Worm (Caenorhabditis elegans): ENCODE results near the gene F56D2.5.

The F56D2.5 gene

ce11 chrIII:5552072-5552667 lies 29.0 kb downstream of the F56D2.5 start, which contains the start of gene F09F7.6:
Gene F09F7.6 (minus strand): TSS chrIII:5552135.
- no peak for TF ChIP-seq dve-1 (tag; optimal IDR thresholded peaks at IDR 0.05)
- peak; percentile 7 for TF ChIP-seq unc-55 (GFP tag; optimal IDR thresholded peaks at IDR 0.05)
- no peak for TF ChIP-seq unc-42 (tag; optimal IDR thresholded peaks at IDR 0.05)
- TF ChIP-seq ceh-18 (tag; optimal IDR thresholded peaks at IDR 0.05) = peak; percentile 56
- TF ChIP-seq hlh-30 (tag; optimal IDR thresholded peaks at IDR 0.05; ENCODE audit: insufficient read depth) = peak; percentile 31

- no peak for TF ChIP-seq tbx-2 (tag; optimal IDR thresholded peaks at IDR 0.05)
- TF ChIP-seq dmd-4 (tag; optimal IDR thresholded peaks at IDR 0.05; ENCODE audit: borderline replicate concordance) = no peak
- TF ChIP-seq ceh-2 (tag; optimal IDR thresholded peaks at IDR 0.05) = no peak
- TF ChIP-seq ets-4 (tag; optimal IDR thresholded peaks at IDR 0.05) = no peak
- no peak for TF ChIP-seq pha-4 (tag; optimal IDR thresholded peaks at IDR 0.05)
- TF ChIP-seq lin-11 (tag; optimal IDR thresholded peaks at IDR 0.05) = no peak
- TF ChIP-seq syd-9 (tag; optimal IDR thresholded peaks at IDR 0.05) = no peak
- TF ChIP-seq elt-4 (tag; optimal IDR thresholded peaks at IDR 0.05) = no peak
- TF ChIP-seq ceh-30 (tag; optimal IDR thresholded peaks at IDR 0.05) = no peak
- TF ChIP-seq ttx-3 (tag; optimal IDR thresholded peaks at IDR 0.05) = no peak
- TF ChIP-seq pag-3 (tag; optimal IDR thresholded peaks at IDR 0.05; ENCODE audit: borderline replicate concordance) = no peak
- TF ChIP-seq dve-1 (tag; optimal IDR thresholded peaks at IDR 0.05) = no peak
- no peak for TF ChIP-seq ceh-34 (tag; optimal IDR thresholded peaks at IDR 0.05)
- no peak for TF ChIP-seq ceh-19 (GFP tag; optimal IDR thresholded peaks at IDR 0.05)
- no peak for TF ChIP-seq ceh-45 (GFP tag; IDR thresholded peaks at IDR 0.05)
Observed at ce11 chrIII:5550844-5551243, 30.4 kb downstream of the F56D2.5 start.

DNA sequence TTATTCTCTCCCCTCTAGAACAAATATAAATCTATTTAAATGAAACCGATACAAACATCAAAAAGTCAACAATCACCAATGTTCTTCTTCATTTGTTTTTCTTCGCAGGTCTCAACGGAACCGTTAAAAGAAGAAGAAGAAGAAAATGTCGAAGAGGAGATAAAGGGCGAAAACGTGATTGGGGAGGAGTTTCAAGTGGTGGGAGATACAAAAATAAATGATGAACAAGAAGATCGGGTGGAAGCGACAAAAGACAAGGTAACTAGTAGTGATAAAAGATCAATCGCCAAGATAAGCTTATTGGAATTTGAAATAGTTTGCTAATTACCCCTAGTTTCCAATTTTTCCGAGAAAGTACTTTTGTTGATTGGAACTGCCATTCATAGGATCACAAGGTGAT lies 31.0 kb downstream of the F56D2.5 start:
- TF ChIP-seq che-1 (tag; optimal IDR thresholded peaks at IDR 0.05) = no peak

DNA sequence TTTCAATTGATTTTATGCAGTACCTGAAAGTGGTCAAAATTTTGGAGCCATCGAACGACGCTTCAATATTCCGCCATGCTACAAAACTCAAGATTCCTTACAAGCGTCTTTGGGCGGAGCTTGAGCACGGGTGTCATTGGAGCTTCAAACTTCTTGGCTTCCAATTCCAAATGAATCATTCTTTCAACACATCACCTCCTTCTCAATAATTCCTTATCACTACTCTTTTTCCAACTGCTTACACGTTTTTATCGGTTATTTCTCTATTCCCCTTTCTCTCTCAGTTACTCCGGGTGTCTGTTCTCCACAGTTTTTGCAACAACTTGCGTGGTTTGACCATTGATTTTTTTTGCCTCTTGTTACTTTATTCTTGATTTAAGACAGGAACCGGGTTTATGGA lies 34.5 kb downstream of the F56D2.5 start, which contains the start of gene F09F7.5:
Gene F09F7.5, plus strand, starts transcription at position 258 of the 400 bp plus-strand sequence.
- TF ChIP-seq dmd-4 (tag; optimal IDR thresholded peaks at IDR 0.05; ENCODE audit: borderline replicate concordance) (no peak), sox-2 (GFP tag; IDR thresholded peaks at IDR 0.05) (no peak), rnt-1 (tag; optimal IDR thresholded peaks at IDR 0.05) (no peak), elt-2 (tag; optimal IDR thresholded peaks at IDR 0.05) (peak; percentile 26), C38D4.7 (GFP tag; optimal IDR thresholded peaks at IDR 0.05) (no peak), fkh-10 (GFP tag; optimal IDR thresholded peaks at IDR 0.05) (no peak), ztf-16 (tag; optimal IDR thresholded peaks at IDR 0.05) (no peak)

ce11 chrIII:5546309-5546708 lies 34.9 kb downstream of the F56D2.5 start:
- TF ChIP-seq zip-5 (tag; optimal IDR thresholded peaks at IDR 0.05) (no peak), ceh-24 (tag; optimal IDR thresholded peaks at IDR 0.05) (no peak), ceh-45 (GFP tag; IDR thresholded peaks at IDR 0.05) (no peak), hlh-30 (tag; optimal IDR thresholded peaks at IDR 0.05; ENCODE audit: insufficient read depth) (no peak), ceh-6 (GFP tag; optimal IDR thresholded peaks at IDR 0.05) (no peak), pax-1 (tag; optimal IDR thresholded peaks at IDR 0.05) (no peak), hlh-15 (tag; optimal IDR thresholded peaks at IDR 0.05) (no peak), tbx-7 (tag; optimal IDR thresholded peaks at IDR 0.05) (no peak), che-1 (tag; optimal IDR thresholded peaks at IDR 0.05) (no peak), unc-3 (GFP tag; conservative IDR thresholded peaks at IDR 0.05) (no peak), unc-3 (tag; optimal IDR thresholded peaks at IDR 0.05) (no peak), ceh-14 (tag; optimal IDR thresholded peaks at IDR 0.05) (no peak), ceh-48 (tag; optimal IDR thresholded peaks at IDR 0.05) (no peak), pros-1 (tag; optimal IDR thresholded peaks at IDR 0.05) (no peak), nhr-232 (tag; optimal IDR thresholded peaks at IDR 0.05) (no peak), nfya-1 (tag; optimal IDR thresholded peaks at IDR 0.05) (no peak), K09A11.1 (tag; optimal IDR thresholded peaks at IDR 0.05; ENCODE audit: insufficient read depth) (no peak), unc-42 (tag; optimal IDR thresholded peaks at IDR 0.05) (no peak), syd-9 (tag; optimal IDR thresholded peaks at IDR 0.05) (no peak), hlh-6 (tag; optimal IDR thresholded peaks at IDR 0.05) (no peak), unc-86 (tag; optimal IDR thresholded peaks at IDR 0.05) (no peak)
